Fruit fly (Drosophila melanogaster): ENCODE results near the gene CG15005.

The CG15005 gene

dm6 chr3L:4215079-4215478 lies 10.9 kb upstream of the CG15005 start, which contains the start of gene Cpr64Ad:
Cpr64Ad (plus strand) TSS chr3L:4215379.
- TF ChIP-seq cyc (GFP tag; optimal IDR thresholded peaks at IDR 0.05) (no peak), CG6163 (GFP tag; IDR thresholded peaks at IDR 0.05) (0 out of 3 replicates have a peak, but pooled peaks have one; percentile 10), dac (GFP tag; optimal IDR thresholded peaks at IDR 0.05) (no peak)

DNA sequence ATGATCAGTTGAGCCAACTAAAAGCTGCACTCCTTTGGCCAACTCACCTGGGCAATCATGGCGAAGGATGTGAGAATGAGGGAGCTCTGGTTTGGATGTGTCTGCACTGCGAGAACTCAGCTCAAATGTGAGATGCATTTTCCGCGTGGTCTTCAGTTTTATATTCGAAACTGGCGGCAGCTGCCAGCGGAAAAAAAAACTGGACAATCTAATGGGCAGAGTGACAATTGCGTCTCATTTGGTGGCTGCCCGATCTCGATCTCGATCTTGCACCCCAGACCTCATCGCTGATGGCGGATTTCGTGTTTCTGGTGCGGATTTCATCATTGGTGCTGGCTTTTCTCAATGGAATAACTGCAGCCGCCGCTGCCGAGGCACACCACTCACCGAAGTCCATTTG lies 8.7 kb upstream of the CG15005 start, which contains the start of gene Cpr64Ac:
Gene Cpr64Ac, minus strand, starts transcription at position 101 of the 400 bp plus-strand sequence.
- no peak for TF ChIP-seq CG11902 (GFP tag; optimal IDR thresholded peaks at IDR 0.05)
- TF ChIP-seq CG3032 (tag; optimal IDR thresholded peaks at IDR 0.05) = no peak
- no peak for TF ChIP-seq CG3919 (GFP tag; optimal IDR thresholded peaks at IDR 0.05)
- TF ChIP-seq CG6792 (GFP tag; optimal IDR thresholded peaks at IDR 0.05) = no peak
- no peak for TF ChIP-seq CG6808 (GFP tag; optimal IDR thresholded peaks at IDR 0.05)
- no peak for TF ChIP-seq Hr38 (GFP tag; optimal IDR thresholded peaks at IDR 0.05)
- no peak for TF ChIP-seq CG1621 (tag; optimal IDR thresholded peaks at IDR 0.05)
- no peak for TF ChIP-seq CG10669 (GFP tag; optimal IDR thresholded peaks at IDR 0.05)
- no peak for TF ChIP-seq acj6 (GFP tag; optimal IDR thresholded peaks at IDR 0.05)
- no peak for TF ChIP-seq CG4318 (GFP tag; optimal IDR thresholded peaks at IDR 0.05)
- TF ChIP-seq Sox15 (GFP tag; optimal IDR thresholded peaks at IDR 0.05) = no peak
- no peak for TF ChIP-seq Blimp-1 (GFP tag; optimal IDR thresholded peaks at IDR 0.05)
- no peak for TF ChIP-seq Eip75B (GFP tag; optimal IDR thresholded peaks at IDR 0.05)
- no peak for TF ChIP-seq Hr39 (GFP tag; optimal IDR thresholded peaks at IDR 0.05)
- no peak for TF ChIP-seq Lpt (GFP tag; optimal IDR thresholded peaks at IDR 0.05)
- no peak for TF ChIP-seq CG32006 (GFP tag; optimal IDR thresholded peaks at IDR 0.05)
- TF ChIP-seq net (GFP tag; optimal IDR thresholded peaks at IDR 0.05) = no peak
- no peak for TF ChIP-seq eg (GFP tag; IDR thresholded peaks at IDR 0.05)
- TF ChIP-seq pdm3 (GFP tag; optimal IDR thresholded peaks at IDR 0.05) = no peak
- TF ChIP-seq CG7368 (GFP tag; optimal IDR thresholded peaks at IDR 0.05) = no peak

DNA sequence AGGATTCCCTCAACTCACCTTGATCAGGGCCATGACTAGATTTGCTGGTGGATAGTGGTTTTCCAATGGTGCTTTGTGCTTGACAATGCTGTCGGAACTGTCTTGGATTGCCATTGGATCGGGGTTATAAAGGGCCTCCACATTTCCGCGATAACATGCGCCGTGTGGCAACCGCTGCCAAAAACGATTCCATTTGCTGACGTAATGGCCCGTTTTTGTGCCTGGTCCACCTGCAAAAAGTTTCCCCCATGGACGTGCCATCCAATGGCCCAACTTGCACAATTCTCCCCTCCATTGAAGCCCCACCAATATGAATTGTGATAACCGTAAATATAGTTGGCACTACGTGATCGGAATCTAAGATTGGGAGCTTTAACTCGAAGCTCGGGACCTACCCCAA lies 7.3 kb upstream of the CG15005 start, which contains the start of gene Cpr64Ab:
Gene Cpr64Ab, minus strand, starts transcription at position 101 of the 400 bp plus-strand sequence.
- no peak for TF ChIP-seq topi (GFP tag; optimal IDR thresholded peaks at IDR 0.05)
- TF ChIP-seq vri (GFP tag; optimal IDR thresholded peaks at IDR 0.05) = no peak
- TF ChIP-seq CG11902 (GFP tag; optimal IDR thresholded peaks at IDR 0.05) = no peak
- no peak for TF ChIP-seq CG15336 (GFP tag; IDR thresholded peaks at IDR 0.05)
- no peak for TF ChIP-seq fd59A (GFP tag; optimal IDR thresholded peaks at IDR 0.05)
- TF ChIP-seq Sox15 (GFP tag; optimal IDR thresholded peaks at IDR 0.05) = no peak
- no peak for TF ChIP-seq CG11762 (GFP tag; optimal IDR thresholded peaks at IDR 0.05; ENCODE audit: insufficient read depth)
- TF ChIP-seq Gug (GFP tag; IDR thresholded peaks at IDR 0.05) = no peak
- TF ChIP-seq CG8319 (GFP tag; optimal IDR thresholded peaks at IDR 0.05) = no peak
- TF ChIP-seq CG8632 (GFP tag; optimal IDR thresholded peaks at IDR 0.05) = no peak
- no peak for TF ChIP-seq lz (GFP tag; optimal IDR thresholded peaks at IDR 0.05)
- no peak for TF ChIP-seq CG6808 (GFP tag; optimal IDR thresholded peaks at IDR 0.05)
- TF ChIP-seq dsx (GFP tag; optimal IDR thresholded peaks at IDR 0.05; ENCODE audit: poor library complexity, severe bottlenecking) = no peak
- TF ChIP-seq CG3032 (tag; optimal IDR thresholded peaks at IDR 0.05) = no peak

dm6 chr3L:4209731-4210130 lies 5.6 kb upstream of the CG15005 start:
- TF ChIP-seq eg (GFP tag; IDR thresholded peaks at IDR 0.05) (peak; percentile 85), CG11294 (GFP tag; IDR thresholded peaks at IDR 0.05) (peak; percentile 67), spab (GFP tag; optimal IDR thresholded peaks at IDR 0.05) (no peak), topi (GFP tag; optimal IDR thresholded peaks at IDR 0.05) (no peak), CG3919 (GFP tag; optimal IDR thresholded peaks at IDR 0.05) (peak; percentile 36), salr (GFP tag; optimal IDR thresholded peaks at IDR 0.05) (no peak), fd59A (GFP tag; optimal IDR thresholded peaks at IDR 0.05) (no peak), CG6792 (GFP tag; optimal IDR thresholded peaks at IDR 0.05) (no peak), CG6808 (GFP tag; optimal IDR thresholded peaks at IDR 0.05) (no peak), CG1621 (tag; optimal IDR thresholded peaks at IDR 0.05) (no peak), Ets96B (tag; optimal IDR thresholded peaks at IDR 0.05) (no peak), CG6276 (GFP tag; optimal IDR thresholded peaks at IDR 0.05) (peak; percentile 40), ss (GFP tag; optimal IDR thresholded peaks at IDR 0.05) (no peak), Hr39 (GFP tag; optimal IDR thresholded peaks at IDR 0.05) (no peak), CG11902 (GFP tag; optimal IDR thresholded peaks at IDR 0.05) (no peak), achi (GFP tag; optimal IDR thresholded peaks at IDR 0.05) (no peak), Hr38 (GFP tag; optimal IDR thresholded peaks at IDR 0.05) (no peak), CG8119 (GFP tag; IDR thresholded peaks at IDR 0.05) (no peak), CG32006 (GFP tag; optimal IDR thresholded peaks at IDR 0.05) (no peak), CG34406 (GFP tag; optimal IDR thresholded peaks at IDR 0.05) (no peak), Lpt (GFP tag; optimal IDR thresholded peaks at IDR 0.05) (no peak), CG7368 (GFP tag; optimal IDR thresholded peaks at IDR 0.05) (no peak), esn (GFP tag; optimal IDR thresholded peaks at IDR 0.05) (no peak), CG11762 (GFP tag; optimal IDR thresholded peaks at IDR 0.05; ENCODE audit: insufficient read depth) (no peak), pdm3 (GFP tag; optimal IDR thresholded peaks at IDR 0.05) (no peak), lz (GFP tag; optimal IDR thresholded peaks at IDR 0.05) (no peak), CG6163 (GFP tag; IDR thresholded peaks at IDR 0.05) (peak; percentile 41; the same call in 2 of the 3 replicates), Gug (GFP tag; IDR thresholded peaks at IDR 0.05) (peak; percentile 47), dsx (GFP tag; optimal IDR thresholded peaks at IDR 0.05; ENCODE audit: poor library complexity, severe bottlenecking) (no peak)

All from whole organism, prepupa.